Fruit fly (Drosophila melanogaster) whole organism, embryonic: ENCODE data around the gene CG44837.

ENCODE experiments used
- Adf1 ChIP-seq: fragments of 200-800 bp; sonication (Bioruptor generic); IDR thresholded peaks from 2 replicates; pipeline ENCODE4 v1.3.6; 2022; ENCODE audit warnings: missing biosample characterization, missing genetic modification characterization
- Atf-2 ChIP-seq: fragments of 200-800 bp; sonication (Bioruptor generic); optimal IDR thresholded peaks from 2 replicates; lab custom pipeline; 2016; ENCODE audit warnings: missing biosample characterization, missing genetic modification characterization
- Bdp1 ChIP-seq: fragments of 200-800 bp; sonication (Bioruptor generic); optimal IDR thresholded peaks from 3 replicates; lab custom pipeline; 2016; ENCODE audit warnings: missing biosample characterization, missing genetic modification characterization
- CG10543 ChIP-seq: fragments of 200-800 bp; sonication (Bioruptor generic); optimal IDR thresholded peaks from 3 replicates; lab custom pipeline; 2017; ENCODE audit warnings: missing biosample characterization, mild to moderate bottlenecking, missing genetic modification characterization, moderate library complexity
- CG11504 ChIP-seq: fragments of 200-800 bp; sonication (Bioruptor generic); optimal IDR thresholded peaks from 3 replicates; lab custom pipeline; 2019; ENCODE audit warnings: missing biosample characterization, mild to moderate bottlenecking, missing genetic modification characterization, moderate library complexity
- CG12219 ChIP-seq: fragments of 200-800 bp; sonication (Bioruptor generic); optimal IDR thresholded peaks from 3 replicates; lab custom pipeline; 2018; ENCODE audit warnings: missing biosample characterization, mild to moderate bottlenecking, missing genetic modification characterization
- CG13123 ChIP-seq: fragments of 200-800 bp; sonication (Bioruptor generic); optimal IDR thresholded peaks from 2 replicates; lab custom pipeline; 2016; ENCODE audit warnings: missing biosample characterization, missing genetic modification characterization
- CG14710 ChIP-seq: fragments of 200-800 bp; sonication (Bioruptor generic); optimal IDR thresholded peaks from 3 replicates; lab custom pipeline; 2019; ENCODE audit warnings: missing biosample characterization, mild to moderate bottlenecking, missing genetic modification characterization, moderate library complexity
- CG17802 ChIP-seq: fragments of 200-800 bp; sonication (Bioruptor generic); optimal IDR thresholded peaks from 2 replicates; lab custom pipeline; 2018; ENCODE audit warnings: missing biosample characterization, mild to moderate bottlenecking, missing genetic modification characterization, moderate library complexity
- CG17829 ChIP-seq: fragments of 200-800 bp; optimal IDR thresholded peaks from 2 replicates; lab custom pipeline; 2019; ENCODE audit warnings: missing biosample characterization, mild to moderate bottlenecking, missing genetic modification characterization, moderate library complexity
- CG2199 ChIP-seq: fragments of 200-800 bp; sonication (Bioruptor generic); IDR thresholded peaks from 3 replicates; pipeline ENCODE4 v1.3.6; 2022; ENCODE audit warnings: missing biosample characterization, missing genetic modification characterization
- CG30020 ChIP-seq: fragments of 200-800 bp; optimal IDR thresholded peaks from 2 replicates; lab custom pipeline; 2019; ENCODE audit warnings: missing biosample characterization, mild to moderate bottlenecking, missing genetic modification characterization, moderate library complexity
- CG31365 ChIP-seq: fragments of 200-800 bp; sonication (Bioruptor generic); optimal IDR thresholded peaks from 2 replicates; lab custom pipeline; 2018; ENCODE audit warnings: missing biosample characterization, mild to moderate bottlenecking, missing genetic modification characterization
- CG3163 ChIP-seq: fragments of 200-800 bp; sonication (Bioruptor generic); optimal IDR thresholded peaks from 3 replicates; lab custom pipeline; 2016; ENCODE audit warnings: missing biosample characterization, missing genetic modification characterization
- CG4360 ChIP-seq: fragments of 200-800 bp; sonication (Bioruptor generic); IDR thresholded peaks from 2 replicates; pipeline ENCODE4 v1.3.6; 2022; ENCODE audit warnings: missing biosample characterization, missing genetic modification characterization
- CG4707 ChIP-seq: fragments of 200-800 bp; sonication (Bioruptor generic); optimal IDR thresholded peaks from 2 replicates; lab custom pipeline; 2018; ENCODE audit warnings: missing biosample characterization, mild to moderate bottlenecking, missing genetic modification characterization, moderate library complexity
- CG6175 ChIP-seq: fragments of 200-800 bp; sonication (Bioruptor generic); IDR thresholded peaks from 3 replicates; pipeline ENCODE4 v1.3.6; 2022; ENCODE audit warnings: missing biosample characterization, missing genetic modification characterization
- CG7372 ChIP-seq: fragments of 200-800 bp; sonication (Bioruptor generic); IDR thresholded peaks from 2 replicates; pipeline ENCODE4 v1.3.6; 2022; ENCODE audit warnings: missing biosample characterization, missing genetic modification characterization
- CG9876 ChIP-seq: fragments of 200-800 bp; sonication (Bioruptor generic); optimal IDR thresholded peaks from 2 replicates; lab custom pipeline; 2016; ENCODE audit warnings: missing biosample characterization, missing genetic modification characterization
- Dp ChIP-seq: fragments of 200-800 bp; sonication (Bioruptor generic); optimal IDR thresholded peaks from 2 replicates; lab custom pipeline; 2018; ENCODE audit warnings: missing biosample characterization, mild to moderate bottlenecking, missing genetic modification characterization, moderate library complexity
- Med ChIP-seq: fragments of 200-800 bp; sonication (Bioruptor generic); peaks from one replicate; lab custom pipeline; 2016; ENCODE audit warnings: missing biosample characterization, missing genetic modification characterization, mild to moderate bottlenecking, inconsistent platforms, moderate library complexity
- NC2β ChIP-seq: fragments of 200-800 bp; sonication (Bioruptor generic); optimal IDR thresholded peaks from 2 replicates; lab custom pipeline; 2016; ENCODE audit warnings: missing biosample characterization, missing genetic modification characterization
- Pdp1 ChIP-seq, 2 experiments: fragments of 200-800 bp; sonication (Bioruptor generic); optimal IDR thresholded peaks; 3 replicates each; lab custom pipeline; 2016; ENCODE audit warnings: missing biosample characterization in 2 of 2, missing genetic modification characterization in 2 of 2, mild to moderate bottlenecking in 1 of 2, moderate library complexity in 1 of 2
- bigmax ChIP-seq: fragments of 200-800 bp; sonication (Bioruptor generic); optimal IDR thresholded peaks from 2 replicates; lab custom pipeline; 2018; ENCODE audit warnings: missing biosample characterization, mild to moderate bottlenecking, missing genetic modification characterization
- cg ChIP-seq: fragments of 200-800 bp; sonication (Bioruptor generic); optimal IDR thresholded peaks from 3 replicates; lab custom pipeline; 2019; ENCODE audit warnings: missing biosample characterization, mild to moderate bottlenecking, missing genetic modification characterization, moderate library complexity
- crol ChIP-seq: fragments of 200-800 bp; sonication (Bioruptor generic); IDR thresholded peaks from 2 replicates; pipeline ENCODE4 v1.3.6; 2022; ENCODE audit warnings: missing biosample characterization, missing genetic modification characterization
- dpn ChIP-seq, 2 experiments: fragments of 200-800 bp; sonication (Bioruptor generic); optimal IDR thresholded peaks; 3 replicates each; lab custom pipeline; 2016; ENCODE audit warnings: missing biosample characterization in 2 of 2, missing genetic modification characterization in 2 of 2
- emc ChIP-seq: fragments of 200-800 bp; sonication (Bioruptor generic); optimal IDR thresholded peaks from 2 replicates; lab custom pipeline; 2016; ENCODE audit warnings: missing biosample characterization, missing genetic modification characterization
- ewg ChIP-seq: fragments of 200-800 bp; sonication (Bioruptor generic); optimal IDR thresholded peaks from 3 replicates; lab custom pipeline; 2017; ENCODE audit warnings: mild to moderate bottlenecking, missing biosample characterization, missing genetic modification reagents, missing genetic modification characterization
- fd102C ChIP-seq: fragments of 200-800 bp; sonication (Bioruptor generic); optimal IDR thresholded peaks from 2 replicates; lab custom pipeline; 2018; ENCODE audit warnings: missing biosample characterization, mild to moderate bottlenecking, missing genetic modification characterization, moderate library complexity
- gce ChIP-seq: fragments of 200-800 bp; sonication (Bioruptor generic); IDR thresholded peaks from 3 replicates; pipeline ENCODE4 v1.3.6; 2022; ENCODE audit warnings: missing biosample characterization, missing genetic modification characterization
- jumu ChIP-seq: fragments of 200-800 bp; sonication (Bioruptor generic); optimal IDR thresholded peaks from 3 replicates; lab custom pipeline; 2016; ENCODE audit warnings: missing biosample characterization, missing genetic modification characterization
- nerfin-1 ChIP-seq: fragments of 200-800 bp; sonication (Bioruptor generic); optimal IDR thresholded peaks from 3 replicates; lab custom pipeline; 2019; ENCODE audit warnings: missing biosample characterization, mild to moderate bottlenecking, missing genetic modification characterization, moderate library complexity
- org-1 ChIP-seq: fragments of 200-800 bp; sonication (Bioruptor generic); optimal IDR thresholded peaks from 2 replicates; lab custom pipeline; 2017; ENCODE audit warnings: missing biosample characterization, missing genetic modification characterization
- pho ChIP-seq: fragments of 200-800 bp; sonication (Bioruptor generic); optimal IDR thresholded peaks from 2 replicates; lab custom pipeline; 2016; ENCODE audit warnings: missing biosample characterization, missing genetic modification characterization
- pita ChIP-seq: fragments of 200-800 bp; sonication (Bioruptor generic); optimal IDR thresholded peaks from 2 replicates; lab custom pipeline; 2017; ENCODE audit warnings: missing biosample characterization, mild to moderate bottlenecking, missing genetic modification characterization
- pros ChIP-seq: fragments of 200-800 bp; sonication (Bioruptor generic); optimal IDR thresholded peaks from 3 replicates; lab custom pipeline; 2019; ENCODE audit warnings: missing biosample characterization, mild to moderate bottlenecking, missing genetic modification characterization, moderate library complexity
- run ChIP-seq: fragments of 200-800 bp; sonication (Bioruptor generic); optimal IDR thresholded peaks from 3 replicates; lab custom pipeline; 2018; ENCODE audit warnings: missing biosample characterization, mild to moderate bottlenecking, missing genetic modification characterization
- sima ChIP-seq: fragments of 200-800 bp; sonication (Bioruptor generic); optimal IDR thresholded peaks from 2 replicates; lab custom pipeline; 2016; ENCODE audit warnings: missing biosample characterization, missing genetic modification characterization
- tll ChIP-seq, 2 experiments: fragments of 200-800 bp in 1 of 2; fragments of >200 bp in 1 of 2; sonication (Bioruptor generic) in 1 of 2; optimal IDR thresholded peaks; 2 replicates each; lab custom pipeline; 2017 to 2019; ENCODE audit warnings: missing biosample characterization in 2 of 2, missing genetic modification characterization in 2 of 2, mild to moderate bottlenecking in 1 of 2, moderate library complexity in 1 of 2
- twi ChIP-seq: fragments of 200-800 bp; optimal IDR thresholded peaks from 2 replicates; lab custom pipeline; 2019; ENCODE audit warnings: missing biosample characterization, mild to moderate bottlenecking, missing genetic modification characterization, moderate library complexity

The CG44837 gene

DNA sequence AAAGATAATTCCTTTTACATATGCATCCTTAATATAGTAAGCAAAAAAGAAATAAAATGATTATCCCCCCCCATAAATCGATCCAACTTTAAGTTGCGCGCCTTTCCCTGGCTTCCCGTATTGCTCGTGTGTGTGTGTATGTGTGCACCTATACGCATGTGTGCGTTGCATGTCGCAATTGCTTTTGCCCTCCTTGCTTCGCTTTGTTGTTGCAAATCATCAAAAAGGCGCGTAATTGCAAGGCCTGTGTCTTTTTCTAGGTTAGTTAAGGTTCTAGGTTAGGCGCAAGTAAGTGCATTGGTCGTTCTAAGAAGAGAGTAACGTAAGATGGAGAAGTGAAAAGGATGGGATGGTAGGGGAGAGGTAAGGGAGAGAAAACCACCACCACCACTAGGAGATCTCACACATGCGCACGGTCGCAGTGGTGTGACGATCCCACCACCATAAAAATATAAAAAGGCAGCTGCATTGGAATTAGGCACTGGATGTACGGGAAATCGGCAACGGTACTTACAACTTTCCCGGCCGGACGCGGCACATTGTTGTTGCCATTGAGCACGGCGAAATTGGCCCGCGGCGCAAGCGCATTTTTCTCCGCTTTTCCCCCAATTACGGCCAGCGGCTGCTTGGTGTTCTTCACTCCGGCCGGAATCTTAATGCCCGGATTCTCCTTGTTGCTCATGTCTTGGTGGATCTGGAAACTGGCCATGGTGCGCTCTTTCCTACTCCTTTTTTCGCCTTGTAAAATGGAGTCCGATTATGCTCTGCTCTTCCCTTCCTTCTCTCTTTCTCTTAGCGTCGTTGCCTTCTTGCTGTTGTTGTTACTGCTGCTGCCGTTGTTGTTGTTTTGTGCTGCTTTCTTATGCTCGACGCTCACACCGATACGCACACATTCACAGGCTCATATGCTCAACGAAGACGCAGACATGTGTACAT lies 106.0 kb downstream of the CG44837 start (continued):
- peak; percentile 26 for TF ChIP-seq CG10543 (GFP tag; lab: Kevin White, UChicago)
- TF ChIP-seq CG13123 (GFP tag; lab: Kevin White, UChicago), result no peak
- peak; percentile 71; the same call in 1 of the 2 replicates for TF ChIP-seq crol (GFP tag; lab: Robert Waterston, UW)
- peak; percentile 71 for TF ChIP-seq ewg
- peak; percentile 34; the same call in 1 of the 2 replicates for TF ChIP-seq Adf1 (GFP tag; lab: Robert Waterston, UW)
- no peak for TF ChIP-seq CG7372 (GFP tag; lab: Robert Waterston, UW)
- peak; percentile 1 for TF ChIP-seq Dp (GFP tag; lab: Kevin White, UChicago)
- peak; percentile 75 for TF ChIP-seq bigmax (GFP tag; lab: Kevin White, UChicago)
- no peak for TF ChIP-seq CG12219 (GFP tag; lab: Kevin White, UChicago)
- TF ChIP-seq CG3163 (GFP tag; lab: Kevin White, UChicago), result peak; percentile 57

DNA sequence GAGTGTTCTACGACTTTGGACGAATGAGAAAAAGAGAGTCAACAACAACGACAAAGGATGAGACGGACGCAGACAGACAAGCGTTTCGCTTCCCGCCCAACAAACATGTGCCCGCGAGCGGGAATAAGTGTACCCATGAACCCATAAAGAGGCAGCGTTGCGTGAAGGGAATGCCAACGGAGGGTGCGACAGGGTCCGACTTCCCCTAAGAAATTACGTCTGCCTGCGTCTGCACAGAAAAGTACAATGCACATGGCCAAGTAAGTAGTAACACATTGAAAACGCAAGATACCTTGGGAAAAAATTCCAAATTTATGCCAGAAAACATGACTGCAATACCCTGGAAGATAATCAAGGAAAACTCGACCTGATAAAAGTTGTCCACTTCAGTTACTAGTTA lies 107.5 kb downstream of the CG44837 start:
- TF ChIP-seq Atf-2 (GFP tag; lab: Kevin White, UChicago) (no peak), gce (no peak), Med (GFP tag; lab: Kevin White, UChicago) (peak; percentile 6), CG31365 (tag; lab: Kevin White, UChicago) (no peak), dpn (GFP tag; optimal IDR thresholded peaks at IDR 0.05; lab: Kevin White, UChicago) (no peak), run (no peak), tll (GFP tag; optimal IDR thresholded peaks at IDR 0.05; lab: Kevin White, UChicago) (peak in 1 of 2 experiments; percentile 71), NC2β (GFP tag; lab: Kevin White, UChicago) (no peak), org-1 (GFP tag; lab: Kevin White, UChicago) (no peak), nerfin-1 (tag; lab: Kevin White, UChicago) (peak; percentile 15), pros (GFP tag; lab: Kevin White, UChicago) (peak; percentile 58), CG4360 (GFP tag; lab: Robert Waterston, UW) (peak; percentile 57), twi (peak; percentile 85), CG2199 (GFP tag; lab: Robert Waterston, UW) (peak; percentile 69; the same call in 2 of the 3 replicates), jumu (GFP tag; lab: Kevin White, UChicago) (no peak)

DNA sequence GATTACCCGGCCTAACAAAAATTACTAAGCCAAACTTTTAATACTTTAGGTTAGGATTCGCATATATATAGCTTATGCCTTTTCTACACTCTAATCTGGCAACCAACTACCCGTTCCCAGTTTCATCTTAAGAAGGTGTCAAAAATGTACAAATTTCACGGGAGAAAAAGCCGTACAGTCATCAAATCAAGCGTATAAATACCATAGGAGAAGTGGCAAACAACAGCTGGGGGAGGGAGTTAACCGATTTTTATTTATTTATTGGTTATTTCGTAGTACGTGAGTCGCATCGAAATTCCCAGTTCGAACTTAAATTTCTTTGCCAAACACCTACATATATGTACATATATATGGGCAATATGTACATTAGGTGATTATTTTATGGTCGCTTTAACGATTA lies 109.9 kb downstream of the CG44837 start, which contains the start of gene CG7264:
TSS of gene CG7264 (plus strand) at position 301 of the 400 bp plus-strand sequence.
- TF ChIP-seq CG17829 (no peak), pita (no peak), Bdp1 (GFP tag; lab: Kevin White, UChicago) (no peak), CG9876 (GFP tag; lab: Kevin White, UChicago) (no peak), CG30020 (tag; lab: Kevin White, UChicago) (no peak), Pdp1 (GFP tag; optimal IDR thresholded peaks at IDR 0.05; lab: Kevin White, UChicago) (no peak), fd102C (GFP tag; lab: Kevin White, UChicago) (no peak), pho (GFP tag; lab: Kevin White, UChicago) (no peak), CG17802 (no peak), CG6175 (GFP tag; lab: Robert Waterston, UW) (no peak), CG31365 (tag; lab: Kevin White, UChicago) (no peak), cg (GFP tag; lab: Kevin White, UChicago) (no peak), CG4707 (GFP tag; lab: Kevin White, UChicago) (no peak), emc (GFP tag; lab: Kevin White, UChicago) (no peak), CG11504 (tag; lab: Kevin White, UChicago) (no peak), CG14710 (tag; lab: Kevin White, UChicago) (no peak), sima (GFP tag; lab: Kevin White, UChicago) (no peak)
